Worm (Caenorhabditis elegans): ENCODE measurements around the gene pcp-1.

ce11 chrIII:7731085-7731484, 27.6 kb upstream of the pcp-1 start:
- TF ChIP-seq zfp-2 (tag; optimal IDR thresholded peaks at IDR 0.05) (no peak), ctbp-1 (GFP tag; IDR thresholded peaks at IDR 0.05) (no peak), nhr-76 (tag; optimal IDR thresholded peaks at IDR 0.05) (no peak), jun-1 (tag; optimal IDR thresholded peaks at IDR 0.05) (no peak), skn-1 (tag; optimal IDR thresholded peaks at IDR 0.05) (no peak), pqm-1 (tag; optimal IDR thresholded peaks at IDR 0.05) (no peak), zag-1 (tag; optimal IDR thresholded peaks at IDR 0.05) (no peak), R02D3.7 (tag; optimal IDR thresholded peaks at IDR 0.05) (no peak), unc-62 (GFP tag; optimal IDR thresholded peaks at IDR 0.05 in 1 of 2) (no peak), unc-62 (tag; optimal IDR thresholded peaks at IDR 0.05) (no peak), ama-1 (optimal IDR thresholded peaks at IDR 0.05) (no peak), fos-1 (tag; optimal IDR thresholded peaks at IDR 0.05) (no peak)

All from whole organism, L4 larva.